Fruit fly (Drosophila melanogaster): ENCODE results near the gene CG6834.

DNA sequence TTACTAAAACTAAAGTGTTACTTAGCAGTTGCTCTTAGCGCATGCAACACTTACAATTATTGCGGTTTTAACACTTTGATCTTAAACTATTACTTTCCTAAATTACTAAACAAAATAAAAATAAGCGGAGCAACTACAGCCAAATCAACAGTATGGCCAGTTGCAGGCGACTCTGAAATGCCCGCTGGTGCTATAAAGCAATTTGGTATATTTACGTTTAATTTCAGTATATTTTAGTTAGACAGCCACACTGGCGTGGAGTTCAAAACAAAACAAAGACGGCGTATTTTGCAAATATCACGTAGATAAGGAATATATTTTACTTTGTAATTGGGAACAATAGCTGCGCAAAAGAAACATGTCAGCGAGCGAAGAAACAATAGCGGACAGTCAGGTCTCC lies 8.4 kb downstream of the CG6834 start, which contains the start of the genes Taf12 and Ho:
- TF ChIP-seq psq (optimal IDR thresholded peaks at IDR 0.05) (no peak), usp (GFP tag; optimal IDR thresholded peaks at IDR 0.05) (no peak), EcR (GFP tag; optimal IDR thresholded peaks at IDR 0.05) (no peak), pan (optimal IDR thresholded peaks at IDR 0.05) (no peak), Dll (optimal IDR thresholded peaks at IDR 0.05) (no peak), CG8478 (optimal IDR thresholded peaks at IDR 0.05) (no peak)
